Worm (Caenorhabditis elegans): ENCODE results near the gene srx-45.

Gene srx-45

DNA sequence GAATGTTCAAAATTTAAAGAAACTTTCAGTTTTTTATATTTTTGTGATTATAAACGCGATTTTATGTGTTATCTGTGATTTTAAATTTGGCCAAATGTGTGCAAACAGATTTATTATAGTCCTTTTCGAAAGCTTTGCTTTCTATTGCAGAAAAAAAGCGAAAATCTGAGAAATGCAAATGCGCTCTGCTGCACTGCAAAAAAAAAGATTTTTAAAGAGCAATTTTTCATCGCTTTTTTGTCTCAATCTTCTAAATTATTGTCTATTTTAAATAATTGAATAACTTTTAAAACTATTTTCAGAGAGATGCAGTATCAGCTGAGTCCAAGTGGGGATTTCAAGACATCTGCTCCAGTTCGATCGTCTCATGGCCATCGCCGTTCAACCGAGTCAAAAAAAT lies 15.5 kb upstream of the srx-45 start, which contains the start of gene cpb-1:
TSS of gene cpb-1 (plus strand) at position 301 of the 400 bp plus-strand sequence.
- TF ChIP-seq bed-3 (GFP tag; optimal IDR thresholded peaks at IDR 0.05) (no peak), elt-3 (tag; optimal IDR thresholded peaks at IDR 0.05) (no peak)

DNA sequence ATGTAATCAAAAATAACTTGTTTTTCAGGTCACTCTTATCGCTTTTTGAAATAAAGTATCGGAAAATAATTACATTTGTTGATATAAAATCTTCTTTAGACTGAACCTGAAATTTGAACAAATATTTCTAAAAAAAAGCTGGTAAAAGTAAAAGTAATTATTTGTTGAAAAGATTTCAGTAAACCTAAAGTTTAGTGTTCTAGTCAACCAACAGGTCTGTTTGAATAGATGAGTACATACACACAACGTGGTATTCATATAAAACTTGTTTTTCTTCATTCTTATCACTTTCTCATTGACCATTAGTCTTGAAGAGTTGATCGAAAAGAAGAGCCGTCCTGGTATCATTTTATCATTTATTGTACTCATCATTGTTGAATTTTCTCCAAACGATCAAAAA lies 13.1 kb upstream of the srx-45 start, which contains the start of gene C40H1.9:
TSS of gene C40H1.9 (plus strand) at position 301 of the 400 bp plus-strand sequence.
- TF ChIP-seq unc-62 (GFP tag; optimal IDR thresholded peaks at IDR 0.05): no peak
- no peak for TF ChIP-seq sem-2 (GFP tag; optimal IDR thresholded peaks at IDR 0.05)
- TF ChIP-seq elt-3 (tag; optimal IDR thresholded peaks at IDR 0.05): no peak
- TF ChIP-seq drap-1 (GFP tag; optimal IDR thresholded peaks at IDR 0.05): no peak
- TF ChIP-seq lin-13 (tag; optimal IDR thresholded peaks at IDR 0.05): no peak
- TF ChIP-seq ceh-43 (GFP tag; optimal IDR thresholded peaks at IDR 0.05): no peak
- TF ChIP-seq ham-2 (GFP tag; optimal IDR thresholded peaks at IDR 0.05): no peak
- no peak for TF ChIP-seq zip-8 (tag; optimal IDR thresholded peaks at IDR 0.05)
- TF ChIP-seq hlh-1 (tag; optimal IDR thresholded peaks at IDR 0.05): no peak
- TF ChIP-seq ztf-11 (tag; optimal IDR thresholded peaks at IDR 0.05): no peak
- no peak for TF ChIP-seq nhr-28 (tag; optimal IDR thresholded peaks at IDR 0.05)
- no peak for TF ChIP-seq mls-2 (tag; optimal IDR thresholded peaks at IDR 0.05)
- TF ChIP-seq ces-1 (GFP tag; optimal IDR thresholded peaks at IDR 0.05): no peak
- no peak for TF ChIP-seq unc-120 (tag; optimal IDR thresholded peaks at IDR 0.05; ENCODE audit: poor library complexity, severe bottlenecking)
- TF ChIP-seq ceh-39 (tag; optimal IDR thresholded peaks at IDR 0.05): no peak
- no peak for TF ChIP-seq lin-32 (GFP tag; optimal IDR thresholded peaks at IDR 0.05)
- TF ChIP-seq elt-1 (tag; optimal IDR thresholded peaks at IDR 0.05; ENCODE audit: borderline replicate concordance, insufficient read depth): no peak

DNA sequence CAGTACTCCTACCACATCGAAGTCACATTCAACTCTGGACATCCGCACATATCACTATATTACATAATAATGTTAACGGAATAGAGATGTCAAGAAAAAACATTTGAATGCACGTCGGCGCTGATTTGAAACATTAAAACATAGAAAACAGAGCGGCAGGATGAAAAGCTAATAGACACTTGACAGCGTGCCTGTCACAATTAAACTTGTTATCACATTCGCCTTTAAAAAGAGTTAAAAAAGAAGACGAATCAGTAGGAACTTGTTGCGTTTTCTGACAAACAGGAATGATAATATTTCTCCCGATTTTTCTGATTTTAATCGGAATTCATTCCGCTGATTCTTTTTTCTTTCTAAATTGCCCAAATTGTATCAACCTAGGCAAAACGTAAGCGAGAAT lies 11.1 kb upstream of the srx-45 start:
- TF ChIP-seq snpc-4 (tag; optimal IDR thresholded peaks at IDR 0.05) (no peak), mls-2 (tag; optimal IDR thresholded peaks at IDR 0.05) (no peak), flh-1 (GFP tag; optimal IDR thresholded peaks at IDR 0.05) (no peak), M03D4.4 (tag; optimal IDR thresholded peaks at IDR 0.05) (no peak), zip-8 (tag; optimal IDR thresholded peaks at IDR 0.05) (no peak), unc-62 (GFP tag; optimal IDR thresholded peaks at IDR 0.05) (no peak), drap-1 (GFP tag; optimal IDR thresholded peaks at IDR 0.05) (no peak), ces-1 (GFP tag; optimal IDR thresholded peaks at IDR 0.05) (no peak), tbx-8 (GFP tag; optimal IDR thresholded peaks at IDR 0.05) (no peak), nhr-12 (tag; optimal IDR thresholded peaks at IDR 0.05) (no peak), lsy-2 (tag; optimal IDR thresholded peaks at IDR 0.05) (no peak), elt-3 (tag; optimal IDR thresholded peaks at IDR 0.05) (no peak), bed-3 (GFP tag; optimal IDR thresholded peaks at IDR 0.05) (no peak), lin-13 (tag; optimal IDR thresholded peaks at IDR 0.05) (no peak), unc-120 (tag; optimal IDR thresholded peaks at IDR 0.05; ENCODE audit: poor library complexity, severe bottlenecking) (no peak)

DNA sequence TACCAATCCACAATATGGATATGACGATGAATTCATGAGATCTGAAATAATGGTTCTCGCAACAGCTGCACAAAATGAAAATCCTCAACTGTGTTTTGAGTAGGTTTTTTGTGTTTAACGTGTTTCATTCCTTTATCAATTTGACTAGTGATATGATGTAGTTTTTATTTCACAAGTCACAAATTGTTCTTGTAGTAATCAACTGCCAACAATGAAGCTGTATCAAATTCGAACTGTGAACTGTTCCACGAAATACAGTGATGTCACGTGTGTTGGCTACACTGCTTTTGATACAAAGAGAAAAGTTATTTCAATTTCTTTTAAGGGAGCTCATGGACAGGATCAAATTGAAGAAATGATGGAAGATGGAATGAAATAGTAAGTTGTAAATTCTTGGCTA lies 8.7 kb upstream of the srx-45 start:
- TF ChIP-seq sptf-1 (tag; optimal IDR thresholded peaks at IDR 0.05) (no peak), elt-1 (tag; optimal IDR thresholded peaks at IDR 0.05; ENCODE audit: borderline replicate concordance, insufficient read depth) (no peak), snpc-4 (tag; optimal IDR thresholded peaks at IDR 0.05) (no peak), sem-2 (GFP tag; optimal IDR thresholded peaks at IDR 0.05) (no peak)

DNA sequence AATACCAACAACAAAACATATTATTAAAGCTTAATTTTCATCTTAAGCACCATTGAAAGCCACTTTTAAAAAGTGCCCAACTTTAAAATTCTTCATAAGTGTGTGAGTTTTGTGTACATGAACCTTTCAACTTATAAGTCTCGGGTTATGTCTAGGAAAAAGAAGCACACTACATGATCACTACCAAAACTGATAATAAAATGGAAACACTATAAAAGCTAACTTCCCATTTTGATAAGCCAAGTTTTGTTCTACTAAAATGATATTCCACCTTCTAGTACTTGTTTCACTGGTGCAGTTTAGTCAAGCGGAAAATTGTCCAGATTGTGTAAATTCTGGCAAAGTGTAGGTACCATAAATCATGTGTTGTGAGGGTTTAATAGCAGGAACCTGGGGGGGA lies 8.0 kb upstream of the srx-45 start, which contains the start of gene C40H1.8:
TSS of gene C40H1.8 (plus strand) at position 242 of the 400 bp plus-strand sequence.
- TF ChIP-seq mab-5 (tag; optimal IDR thresholded peaks at IDR 0.05): no peak
- TF ChIP-seq mls-2 (tag; optimal IDR thresholded peaks at IDR 0.05): no peak
- no peak for TF ChIP-seq drap-1 (GFP tag; optimal IDR thresholded peaks at IDR 0.05)
- no peak for TF ChIP-seq tbx-8 (GFP tag; optimal IDR thresholded peaks at IDR 0.05)
- no peak for TF ChIP-seq M03D4.4 (tag; optimal IDR thresholded peaks at IDR 0.05)
- TF ChIP-seq zip-8 (tag; optimal IDR thresholded peaks at IDR 0.05): no peak
- TF ChIP-seq ztf-11 (tag; optimal IDR thresholded peaks at IDR 0.05): no peak
- TF ChIP-seq bed-3 (GFP tag; optimal IDR thresholded peaks at IDR 0.05): no peak
- TF ChIP-seq pha-4 (tag; optimal IDR thresholded peaks at IDR 0.05): no peak
- no peak for TF ChIP-seq blmp-1 (tag; optimal IDR thresholded peaks at IDR 0.05)
- TF ChIP-seq elt-1 (tag; optimal IDR thresholded peaks at IDR 0.05; ENCODE audit: borderline replicate concordance, insufficient read depth): no peak
- TF ChIP-seq elt-3 (tag; optimal IDR thresholded peaks at IDR 0.05): no peak

DNA sequence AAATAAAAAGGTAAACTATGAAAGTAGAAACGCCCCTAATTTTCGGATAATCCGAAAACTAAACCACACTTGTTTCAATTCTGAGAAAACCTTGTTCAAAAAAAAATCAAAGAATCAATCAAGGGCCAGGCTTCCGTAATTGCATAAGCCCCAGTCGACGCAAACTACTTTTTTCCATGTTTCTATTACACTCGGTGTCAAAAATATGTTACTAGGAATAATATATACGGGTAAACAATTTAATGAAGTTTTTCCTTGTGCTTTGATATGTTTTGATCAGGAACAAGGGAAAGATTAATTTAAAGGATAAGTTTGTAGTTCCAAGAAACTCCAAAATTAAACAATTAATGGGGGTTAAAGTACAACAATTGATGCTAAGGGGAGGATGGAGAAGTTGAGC lies 3.3 kb upstream of the srx-45 start:
- TF ChIP-seq zip-8 (tag; optimal IDR thresholded peaks at IDR 0.05) (no peak), nhr-28 (tag; optimal IDR thresholded peaks at IDR 0.05) (no peak), unc-62 (GFP tag; optimal IDR thresholded peaks at IDR 0.05) (no peak), cnd-1 (tag; optimal IDR thresholded peaks at IDR 0.05) (no peak), hlh-1 (tag; optimal IDR thresholded peaks at IDR 0.05) (no peak), snpc-4 (tag; optimal IDR thresholded peaks at IDR 0.05) (no peak), mab-5 (tag; optimal IDR thresholded peaks at IDR 0.05) (no peak), lsy-2 (tag; optimal IDR thresholded peaks at IDR 0.05) (no peak), lin-32 (GFP tag; optimal IDR thresholded peaks at IDR 0.05) (no peak)

Data from whole organism, mixed stage, embryonic.